Worm (Caenorhabditis elegans) whole organism, L1 larva: Measurements from ENCODE around the gene C07A4.3.

Experiments used
- ama-1 ChIP-seq: fragments of 150-350 bp; optimal IDR thresholded peaks from 2 replicates; lab custom pipeline; 2014
- nhr-84 ChIP-seq: sonication (generic microtip); optimal IDR thresholded peaks from 2 replicates; lab custom pipeline; 2017; ENCODE audit warnings: missing biosample characterization, missing genetic modification characterization
- ztf-11 ChIP-seq, 2 experiments: sonication (generic microtip); optimal IDR thresholded peaks; 2 replicates each; lab custom pipeline; 2016 to 2017; ENCODE audit warnings: missing genetic modification characterization in 2 of 2, missing biosample characterization in 1 of 2, missing compliant biosample characterization in 1 of 2

- TF ChIP-seq nhr-84 (tag; lab: Kevin White, UChicago) = no peak
- TF ChIP-seq ztf-11 (tag; optimal IDR thresholded peaks at IDR 0.05; lab: Kevin White, UChicago) = no peak
- TF ChIP-seq ama-1 (lab: Kevin White, UChicago) = no peak
Measured at ce11 chrX:10218779-10219178, 44.0 kb downstream of the C07A4.3 start, which contains the start of gene F44A6.5.
